Worm (Caenorhabditis elegans): ENCODE data around the gene spp-16.

DNA sequence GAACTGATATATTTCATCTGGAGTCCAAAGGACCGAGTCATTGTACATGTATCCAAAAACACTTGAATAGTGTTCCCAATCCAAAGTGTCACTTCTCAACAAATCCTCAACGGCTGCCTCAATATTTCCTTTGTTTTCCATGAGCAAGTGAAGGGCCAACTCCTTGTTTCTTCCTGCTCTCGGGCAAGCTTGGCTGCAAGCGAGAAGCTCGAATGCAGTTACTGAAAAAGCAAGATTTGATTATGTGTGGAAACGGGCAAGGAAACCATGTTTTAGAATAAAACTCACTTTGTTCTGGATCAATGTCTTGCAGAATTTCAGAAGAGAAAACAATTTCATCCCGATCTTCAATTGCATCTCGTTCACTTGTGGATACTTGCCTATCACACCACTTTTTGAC is 46.9 kb downstream of the spp-16 start:
- TF ChIP-seq skn-1 (tag; optimal IDR thresholded peaks at IDR 0.05): no peak
- no peak for TF ChIP-seq lin-13 (GFP tag; optimal IDR thresholded peaks at IDR 0.05)
- TF ChIP-seq nhr-25 (tag; optimal IDR thresholded peaks at IDR 0.05): no peak
- no peak for TF ChIP-seq elt-3 (tag; optimal IDR thresholded peaks at IDR 0.05)
